Fruit fly (Drosophila melanogaster) whole organism, embryonic: Measurements from ENCODE around the gene Pbgs.

Experiments used
- Asciz ChIP-seq: fragments of 200-800 bp; sonication (Bioruptor generic); optimal IDR thresholded peaks from 2 replicates; lab custom pipeline; 2017; ENCODE audit warnings: missing biosample characterization, mild to moderate bottlenecking, missing genetic modification characterization, missing genetic modification reagents
- Atf3 ChIP-seq: fragments of 200-800 bp; sonication (Bioruptor generic); optimal IDR thresholded peaks from 3 replicates; lab custom pipeline; 2016; ENCODE audit warnings: missing biosample characterization, missing genetic modification characterization
- CG10654 ChIP-seq: fragments of 200-800 bp; sonication (Bioruptor generic); optimal IDR thresholded peaks from 2 replicates; lab custom pipeline; 2016; ENCODE audit warnings: missing biosample characterization, missing genetic modification characterization
- CG10979 ChIP-seq: fragments of 200-800 bp; sonication (Bioruptor generic); optimal IDR thresholded peaks from 2 replicates; lab custom pipeline; 2018; ENCODE audit warnings: missing biosample characterization, mild to moderate bottlenecking, missing genetic modification characterization, moderate library complexity
- CG11398 ChIP-seq: fragments of 200-800 bp; sonication (Bioruptor generic); optimal IDR thresholded peaks from 2 replicates; lab custom pipeline; 2016; ENCODE audit warnings: missing biosample characterization, missing genetic modification characterization
- CG11723 ChIP-seq: fragments of 200-800 bp; sonication (Bioruptor generic); optimal IDR thresholded peaks from 2 replicates; lab custom pipeline; 2017; ENCODE audit warnings: missing biosample characterization, mild to moderate bottlenecking, missing genetic modification characterization
- CG12219 ChIP-seq: fragments of 200-800 bp; sonication (Bioruptor generic); optimal IDR thresholded peaks from 3 replicates; lab custom pipeline; 2018; ENCODE audit warnings: missing biosample characterization, mild to moderate bottlenecking, missing genetic modification characterization
- CG12236 ChIP-seq: fragments of 200-800 bp; sonication (Bioruptor generic); optimal IDR thresholded peaks from 2 replicates; lab custom pipeline; 2016; ENCODE audit warnings: missing biosample characterization, missing genetic modification characterization
- CG15011 ChIP-seq: fragments of 200-800 bp; sonication (Bioruptor generic); optimal IDR thresholded peaks from 3 replicates; lab custom pipeline; 2018; ENCODE audit warnings: missing biosample characterization, mild to moderate bottlenecking, missing genetic modification characterization
- CG15514 ChIP-seq: fragments of 200-800 bp; sonication (Bioruptor generic); optimal IDR thresholded peaks from 3 replicates; lab custom pipeline; 2017; ENCODE audit warnings: missing biosample characterization, missing genetic modification characterization, mild to moderate bottlenecking, moderate library complexity, missing genetic modification reagents
- CG1602 ChIP-seq: fragments of 200-800 bp; sonication (Bioruptor generic); optimal IDR thresholded peaks from 3 replicates; lab custom pipeline; 2016; ENCODE audit warnings: missing biosample characterization, missing genetic modification characterization
- CG17385 ChIP-seq: fragments of 200-800 bp; sonication (Bioruptor generic); optimal IDR thresholded peaks from 3 replicates; lab custom pipeline; 2018; ENCODE audit warnings: missing biosample characterization, mild to moderate bottlenecking, missing genetic modification characterization
- CG17612 ChIP-seq: fragments of 200-800 bp; sonication (Bioruptor generic); IDR thresholded peaks from 2 replicates; pipeline ENCODE4 v1.3.6; 2022; ENCODE audit warnings: missing biosample characterization, missing genetic modification characterization
- CG2120 ChIP-seq: fragments of 200-800 bp; sonication (Bioruptor generic); optimal IDR thresholded peaks from 3 replicates; lab custom pipeline; 2016; ENCODE audit warnings: missing biosample characterization, missing genetic modification characterization
- CG32772 ChIP-seq: fragments of 200-800 bp; sonication (Bioruptor generic); IDR thresholded peaks from 2 replicates; pipeline ENCODE4 v1.3.6; 2022; ENCODE audit warnings: missing biosample characterization, missing genetic modification characterization
- CG43689 ChIP-seq: fragments of 200-800 bp; sonication (Bioruptor generic); IDR thresholded peaks from 2 replicates; pipeline ENCODE4 v1.3.6; 2022; ENCODE audit warnings: missing biosample characterization, missing genetic modification characterization
- CG4820 ChIP-seq: fragments of 200-800 bp; sonication (Bioruptor generic); optimal IDR thresholded peaks from 3 replicates; lab custom pipeline; 2016; ENCODE audit warnings: missing biosample characterization, missing genetic modification characterization
- CG6254 ChIP-seq: fragments of 200-800 bp; sonication (Bioruptor generic); optimal IDR thresholded peaks from 3 replicates; lab custom pipeline; 2017; ENCODE audit warnings: mild to moderate bottlenecking, missing biosample characterization, missing genetic modification reagents, missing genetic modification characterization
- CG6765 ChIP-seq: fragments of 200-800 bp; sonication (Bioruptor generic); optimal IDR thresholded peaks from 3 replicates; lab custom pipeline; 2017; ENCODE audit warnings: missing biosample characterization, mild to moderate bottlenecking, missing genetic modification characterization
- CG8281 ChIP-seq: fragments of 200-800 bp; sonication (Bioruptor generic); optimal IDR thresholded peaks from 2 replicates; lab custom pipeline; 2018; ENCODE audit warnings: missing biosample characterization, mild to moderate bottlenecking, missing genetic modification characterization, moderate library complexity
- CG8478 ChIP-seq: fragments of >200 bp; optimal IDR thresholded peaks from 2 replicates; lab custom pipeline; 2018
- CG9215 ChIP-seq: fragments of 200-800 bp; sonication (Bioruptor generic); IDR thresholded peaks from 2 replicates; pipeline ENCODE4 v1.3.6; 2022; ENCODE audit warnings: missing biosample characterization, missing genetic modification characterization
- CHES-1-like ChIP-seq: fragments of 200-800 bp; sonication (Bioruptor generic); optimal IDR thresholded peaks from 2 replicates; lab custom pipeline; 2016; ENCODE audit warnings: missing biosample characterization, missing genetic modification characterization
- D19B ChIP-seq: fragments of 200-800 bp; sonication (Bioruptor generic); optimal IDR thresholded peaks from 2 replicates; lab custom pipeline; 2017; ENCODE audit warnings: missing biosample characterization, mild to moderate bottlenecking, missing genetic modification characterization
- Mad ChIP-seq: fragments of 200-800 bp; sonication (Bioruptor generic); optimal IDR thresholded peaks from 2 replicates; lab custom pipeline; 2016; ENCODE audit warnings: missing biosample characterization, missing genetic modification characterization
- Nf-YA ChIP-seq: fragments of 200-800 bp; sonication (Bioruptor generic); IDR thresholded peaks from 2 replicates; pipeline ENCODE4 v1.3.6; 2022; ENCODE audit warnings: missing biosample characterization, missing genetic modification characterization
- Ravus ChIP-seq: fragments of 200-800 bp; sonication (Bioruptor generic); IDR thresholded peaks from 2 replicates; pipeline ENCODE4 v1.3.6; 2022; ENCODE audit warnings: missing biosample characterization, missing genetic modification characterization
- Sin3A ChIP-seq: fragments of >200 bp; optimal IDR thresholded peaks from 2 replicates; lab custom pipeline; 2018
- Six4 ChIP-seq: fragments of 200-800 bp; sonication (Bioruptor generic); optimal IDR thresholded peaks from 2 replicates; lab custom pipeline; 2016; ENCODE audit warnings: missing biosample characterization, missing genetic modification characterization
- Ssrp ChIP-seq: fragments of 200-800 bp; sonication (Bioruptor generic); optimal IDR thresholded peaks from 2 replicates; lab custom pipeline; 2018; ENCODE audit warnings: missing biosample characterization, mild to moderate bottlenecking, missing genetic modification characterization, moderate library complexity
- cas ChIP-seq: fragments of 200-800 bp; sonication (Bioruptor generic); IDR thresholded peaks from 2 replicates; pipeline ENCODE4 v1.3.6; 2022; ENCODE audit warnings: missing biosample characterization, missing genetic modification characterization
- chinmo ChIP-seq: fragments of 200-800 bp; sonication (Bioruptor generic); IDR thresholded peaks from 4 replicates; pipeline ENCODE4 v1.3.6; 2022; ENCODE audit warnings: missing biosample characterization, missing genetic modification characterization; ENCODE audit not compliant: partially characterized antibody
- da ChIP-seq: fragments of 200-800 bp; sonication (Bioruptor generic); optimal IDR thresholded peaks from 2 replicates; lab custom pipeline; 2016; ENCODE audit warnings: missing biosample characterization, missing genetic modification characterization
- ems ChIP-seq: fragments of 200-800 bp; sonication (Bioruptor generic); optimal IDR thresholded peaks from 3 replicates; lab custom pipeline; 2016; ENCODE audit warnings: missing biosample characterization, missing genetic modification characterization
- gsb ChIP-seq: fragments of 200-800 bp; sonication (Bioruptor generic); IDR thresholded peaks from 2 replicates; pipeline ENCODE4 v1.3.6; 2022; ENCODE audit warnings: missing biosample characterization, missing genetic modification characterization
- h ChIP-seq: fragments of >200 bp; optimal IDR thresholded peaks from 2 replicates; lab custom pipeline; 2017
- inv ChIP-seq: fragments of 200-800 bp; sonication (Bioruptor generic); IDR thresholded peaks from 2 replicates; pipeline ENCODE4 v1.3.6; 2022; ENCODE audit warnings: missing biosample characterization, missing genetic modification characterization; ENCODE audit not compliant: partially characterized antibody
- jumu ChIP-seq: fragments of 200-800 bp; sonication (Bioruptor generic); optimal IDR thresholded peaks from 3 replicates; lab custom pipeline; 2016; ENCODE audit warnings: missing biosample characterization, missing genetic modification characterization
- nmo ChIP-seq: fragments of 200-800 bp; sonication (Bioruptor generic); optimal IDR thresholded peaks from 2 replicates; lab custom pipeline; 2018; ENCODE audit warnings: missing biosample characterization, mild to moderate bottlenecking, missing genetic modification characterization, moderate library complexity
- peb ChIP-seq: fragments of 200-800 bp; sonication (Bioruptor generic); IDR thresholded peaks from 2 replicates; pipeline ENCODE4 v1.3.6; 2022; ENCODE audit warnings: missing biosample characterization, missing genetic modification characterization
- phol ChIP-seq: fragments of 200-800 bp; sonication (Bioruptor generic); optimal IDR thresholded peaks from 3 replicates; lab custom pipeline; 2018; ENCODE audit warnings: missing biosample characterization, mild to moderate bottlenecking, missing genetic modification characterization, moderate library complexity
- psq ChIP-seq: fragments of 200-800 bp; sonication (Bioruptor generic); optimal IDR thresholded peaks from 2 replicates; lab custom pipeline; 2017; ENCODE audit warnings: missing biosample characterization, missing genetic modification characterization
- run ChIP-seq: fragments of 200-800 bp; sonication (Bioruptor generic); optimal IDR thresholded peaks from 3 replicates; lab custom pipeline; 2018; ENCODE audit warnings: missing biosample characterization, mild to moderate bottlenecking, missing genetic modification characterization
- schlank ChIP-seq: fragments of 200-800 bp; sonication (Bioruptor generic); optimal IDR thresholded peaks from 2 replicates; lab custom pipeline; 2018; ENCODE audit warnings: missing biosample characterization, mild to moderate bottlenecking, missing genetic modification characterization
- sob ChIP-seq: fragments of 200-800 bp; sonication (Bioruptor generic); IDR thresholded peaks from 2 replicates; pipeline ENCODE4 v1.3.6; 2022; ENCODE audit warnings: missing biosample characterization, missing genetic modification characterization
- tgo ChIP-seq: fragments of 200-800 bp; sonication (Bioruptor generic); IDR thresholded peaks from 3 replicates; pipeline ENCODE4 v1.3.6; 2022; ENCODE audit warnings: missing biosample characterization, missing genetic modification characterization
- trh ChIP-seq: fragments of 200-800 bp; sonication (Bioruptor generic); optimal IDR thresholded peaks from 2 replicates; lab custom pipeline; 2016; ENCODE audit warnings: missing biosample characterization, missing genetic modification characterization
- tup ChIP-seq: fragments of 200-800 bp; sonication (Bioruptor generic); optimal IDR thresholded peaks from 2 replicates; lab custom pipeline; 2016; ENCODE audit warnings: missing biosample characterization, mild to moderate bottlenecking, missing genetic modification characterization, moderate library complexity
- unpg ChIP-seq: fragments of 200-800 bp; sonication (Bioruptor generic); optimal IDR thresholded peaks from 3 replicates; lab custom pipeline; 2018; ENCODE audit warnings: missing biosample characterization, mild to moderate bottlenecking, missing genetic modification characterization, moderate library complexity
- zfh2 ChIP-seq: fragments of 200-800 bp; sonication (Bioruptor generic); optimal IDR thresholded peaks from 2 replicates; lab custom pipeline; 2016; ENCODE audit warnings: missing biosample characterization, missing genetic modification characterization

The Pbgs gene

dm6 chr3L:12266343-12267287 lies 4.5 kb downstream of the Pbgs start, which contains the start of gene app (continued):
- TF ChIP-seq CG10979 (tag; lab: Kevin White, UChicago) (peak; percentile 78), CG6254 (peak; percentile 73), schlank (peak; percentile 77), CG8281 (tag; lab: Kevin White, UChicago) (peak; percentile 97), unpg (peak; percentile 89), zfh2 (GFP tag; lab: Kevin White, UChicago) (peak; percentile 82), CHES-1-like (GFP tag; lab: Kevin White, UChicago) (peak; percentile 73), CG9215 (no peak; the same call in 1 of the 2 replicates), CG12219 (GFP tag; lab: Kevin White, UChicago) (peak; percentile 88), Nf-YA (GFP tag; lab: Robert Waterston, UW) (peak; percentile 69), inv (GFP tag; lab: Robert Waterston, UW) (peak; percentile 13; the same call in 1 of the 2 replicates), trh (GFP tag; lab: Kevin White, UChicago) (peak; percentile 61), Ravus (GFP tag; lab: Robert Waterston, UW) (peak; percentile 42), CG17385 (GFP tag; lab: Kevin White, UChicago) (peak; percentile 83), phol (peak; percentile 90), D19B (GFP tag; lab: Kevin White, UChicago) (peak; percentile 76), Mad (peak; percentile 80), Ssrp (tag; lab: Kevin White, UChicago) (peak; percentile 81), da (GFP tag; lab: Kevin White, UChicago) (no peak), chinmo (GFP tag; lab: Robert Waterston, UW) (no peak), CG15514 (GFP tag; lab: Kevin White, UChicago) (peak; percentile 83), jumu (GFP tag; lab: Kevin White, UChicago) (peak; percentile 72), peb (GFP tag; lab: Robert Waterston, UW) (peak; percentile 82), cas (GFP tag; lab: Robert Waterston, UW) (peak; percentile 44; the same call in 1 of the 2 replicates), gsb (GFP tag; lab: Robert Waterston, UW) (peak; percentile 73), CG32772 (GFP tag; lab: Robert Waterston, UW) (peak; percentile 88), ems (GFP tag; lab: Kevin White, UChicago) (peak; percentile 73), CG11723 (GFP tag; lab: Kevin White, UChicago) (peak; percentile 74), CG15011 (GFP tag; lab: Kevin White, UChicago) (peak; percentile 74), CG10654 (GFP tag; lab: Kevin White, UChicago) (peak; percentile 75), CG17612 (GFP tag; lab: Robert Waterston, UW) (peak; percentile 70), Sin3A (lab: Kevin White, UChicago) (peak; percentile 56), Asciz (peak; percentile 74), CG8478 (lab: Kevin White, UChicago) (no peak), tup (GFP tag; lab: Kevin White, UChicago) (peak; percentile 76), psq (GFP tag; lab: Kevin White, UChicago) (no peak), nmo (GFP tag; lab: Kevin White, UChicago) (peak; percentile 91), CG6765 (GFP tag; lab: Kevin White, UChicago) (peak; percentile 88), Six4 (GFP tag; lab: Kevin White, UChicago) (peak; percentile 70), Atf3 (GFP tag; lab: Kevin White, UChicago) (peak; percentile 65), tgo (GFP tag; lab: Robert Waterston, UW) (peak; percentile 91), CG11398 (GFP tag; lab: Kevin White, UChicago) (peak; percentile 41), CG1602 (peak; percentile 82), sob (GFP tag; lab: Robert Waterston, UW) (peak; percentile 89), CG12236 (GFP tag; lab: Kevin White, UChicago) (peak; percentile 17), CG43689 (peak; percentile 80), h (lab: Kevin White, UChicago) (no peak), CG2120 (peak; percentile 83), run (tag; lab: Kevin White, UChicago) (peak; percentile 74), CG4820 (GFP tag; lab: Kevin White, UChicago) (peak; percentile 79)
